Worm (Caenorhabditis elegans) whole organism, late embryonic: ENCODE measurements around the gene trp-1.

Source experiments
- F13H6.1 ChIP-seq: sonication (generic microtip); optimal IDR thresholded peaks from 2 replicates; lab custom pipeline; 2016; ENCODE audit warnings: missing genetic modification characterization, missing compliant biosample characterization
- K09A11.1 ChIP-seq: sonication (generic microtip); optimal IDR thresholded peaks from 2 replicates; lab custom pipeline; 2017; ENCODE audit warnings: antibody characterized with exemption, mild to moderate bottlenecking, missing genetic modification characterization, missing compliant biosample characterization; ENCODE audit not compliant: insufficient read depth
- T23F11.4 ChIP-seq: fragments of 200-800 bp; sonication (Bioruptor generic); optimal IDR thresholded peaks from 2 replicates; lab custom pipeline; 2018; ENCODE audit warnings: mild to moderate bottlenecking, missing genetic modification characterization, missing compliant biosample characterization
- Y22D7AL.16 ChIP-seq: sonication (generic microtip); optimal IDR thresholded peaks from 2 replicates; lab custom pipeline; 2016; ENCODE audit warnings: missing genetic modification characterization, missing compliant biosample characterization
- ahr-1 ChIP-seq: sonication (generic microtip); optimal IDR thresholded peaks from 2 replicates; lab custom pipeline; 2016; ENCODE audit warnings: missing genetic modification characterization, missing compliant biosample characterization
- ceh-19 ChIP-seq: fragments of 200-800 bp; sonication (Bioruptor generic); optimal IDR thresholded peaks from 2 replicates; lab custom pipeline; 2018; ENCODE audit warnings: mild to moderate bottlenecking, missing genetic modification characterization, missing compliant biosample characterization
- ceh-2 ChIP-seq: sonication (generic microtip); optimal IDR thresholded peaks from 2 replicates; lab custom pipeline; 2016; ENCODE audit warnings: missing genotype, missing genetic modification characterization, missing compliant biosample characterization
- ceh-22 ChIP-seq: sonication (generic microtip); optimal IDR thresholded peaks from 2 replicates; lab custom pipeline; 2017; ENCODE audit warnings: missing biosample characterization, missing genetic modification characterization
- ceh-24 ChIP-seq: sonication (generic microtip); optimal IDR thresholded peaks from 2 replicates; lab custom pipeline; 2016; ENCODE audit warnings: mild to moderate bottlenecking, missing genetic modification characterization, missing compliant biosample characterization
- ceh-34 ChIP-seq: sonication (generic microtip); optimal IDR thresholded peaks from 2 replicates; lab custom pipeline; 2016; ENCODE audit warnings: mild to moderate bottlenecking, missing genetic modification characterization, missing compliant biosample characterization
- ceh-6 ChIP-seq: fragments of 200-800 bp; sonication (Bioruptor generic); optimal IDR thresholded peaks from 2 replicates; lab custom pipeline; 2018; ENCODE audit warnings: mild to moderate bottlenecking, missing genetic modification characterization, missing compliant biosample characterization
- ceh-9 ChIP-seq: sonication (generic microtip); optimal IDR thresholded peaks from 2 replicates; lab custom pipeline; 2016; ENCODE audit warnings: mild to moderate bottlenecking, missing genetic modification characterization, inconsistent platforms, missing compliant biosample characterization
- dmd-4 ChIP-seq: sonication (generic microtip); optimal IDR thresholded peaks from 2 replicates; lab custom pipeline; 2016; ENCODE audit warnings: borderline replicate concordance, missing genetic modification characterization, missing compliant biosample characterization
- elt-2 ChIP-seq: sonication (generic microtip); optimal IDR thresholded peaks from 2 replicates; lab custom pipeline; 2016; ENCODE audit warnings: missing genetic modification reagents, missing genetic modification characterization, missing compliant biosample characterization
- elt-4 ChIP-seq: sonication (generic microtip); optimal IDR thresholded peaks from 2 replicates; lab custom pipeline; 2016; ENCODE audit warnings: missing genetic modification characterization, missing compliant biosample characterization
- eyg-1 ChIP-seq: sonication (generic microtip); optimal IDR thresholded peaks from 2 replicates; lab custom pipeline; 2016; ENCODE audit warnings: missing genotype, missing genetic modification characterization, missing compliant biosample characterization
- fkh-10 ChIP-seq: fragments of 150-350 bp; optimal IDR thresholded peaks from 2 replicates; lab custom pipeline; 2014; ENCODE audit warnings: missing biosample characterization, missing genetic modification reagents, missing genetic modification characterization
- gmeb-2 ChIP-seq: sonication (generic microtip); optimal IDR thresholded peaks from 2 replicates; lab custom pipeline; 2016; ENCODE audit warnings: missing genetic modification characterization, inconsistent platforms, missing compliant biosample characterization
- hlh-30 ChIP-seq: sonication (generic microtip); optimal IDR thresholded peaks from 2 replicates; lab custom pipeline; 2017; ENCODE audit warnings: antibody characterized with exemption, missing genetic modification characterization, missing compliant biosample characterization; ENCODE audit not compliant: insufficient read depth
- hlh-6 ChIP-seq: sonication (generic microtip); optimal IDR thresholded peaks from 2 replicates; lab custom pipeline; 2016; ENCODE audit warnings: missing genotype, missing genetic modification characterization, missing compliant biosample characterization
- lim-6 ChIP-seq: sonication (generic microtip); optimal IDR thresholded peaks from 2 replicates; lab custom pipeline; 2016; ENCODE audit warnings: missing genetic modification characterization, missing compliant biosample characterization
- lin-11 ChIP-seq: fragments of 200-800 bp; sonication (Bioruptor generic); optimal IDR thresholded peaks from 2 replicates; lab custom pipeline; 2018; ENCODE audit warnings: mild to moderate bottlenecking, missing genetic modification characterization, missing compliant biosample characterization
- nfya-1 ChIP-seq: sonication (generic microtip); optimal IDR thresholded peaks from 2 replicates; lab custom pipeline; 2017; ENCODE audit warnings: missing genetic modification characterization, mild to moderate bottlenecking, missing compliant biosample characterization, antibody characterized with exemption, moderate library complexity
- npax-4 ChIP-seq: sonication (generic microtip); optimal IDR thresholded peaks from 2 replicates; lab custom pipeline; 2016; ENCODE audit warnings: missing genetic modification characterization, missing compliant biosample characterization
- pax-1 ChIP-seq: fragments of 150-350 bp; optimal IDR thresholded peaks from 2 replicates; lab custom pipeline; 2014; ENCODE audit warnings: missing biosample characterization, missing genetic modification characterization
- pha-2 ChIP-seq: sonication (generic microtip); optimal IDR thresholded peaks from 2 replicates; lab custom pipeline; 2017; ENCODE audit warnings: mild to moderate bottlenecking, missing genetic modification characterization, missing compliant biosample characterization
- pha-4 ChIP-seq: fragments of 150-350 bp; optimal IDR thresholded peaks from 2 replicates; lab custom pipeline; 2018; ENCODE audit warnings: missing biosample characterization, missing genetic modification reagents, missing genetic modification characterization
- ref-2 ChIP-seq: sonication (generic microtip); optimal IDR thresholded peaks from 2 replicates; lab custom pipeline; 2016; ENCODE audit warnings: missing genetic modification characterization, missing compliant biosample characterization
- sdc-2 ChIP-seq: sonication (generic microtip); optimal IDR thresholded peaks from 2 replicates; lab custom pipeline; 2016; ENCODE audit warnings: missing genotype, missing genetic modification characterization, missing compliant biosample characterization
- syd-9 ChIP-seq: sonication (generic microtip); optimal IDR thresholded peaks from 2 replicates; lab custom pipeline; 2016; ENCODE audit warnings: mild to moderate bottlenecking, missing genetic modification characterization, moderate library complexity, missing compliant biosample characterization
- tbx-2 ChIP-seq: sonication (generic microtip); optimal IDR thresholded peaks from 2 replicates; lab custom pipeline; 2016; ENCODE audit warnings: missing genetic modification characterization, missing compliant biosample characterization
- unc-3 ChIP-seq, 2 experiments: fragments of 200-800 bp in 1 of 2; sonication (Bioruptor generic) in 1 of 2; sonication (generic microtip) in 1 of 2; conservative IDR thresholded peaks in 1 of 2; optimal IDR thresholded peaks in 1 of 2; 2 replicates each; pipeline versions ENCODE4 v1.3.6 to Lab custom; 2016 to 2022; ENCODE audit warnings: missing compliant biosample characterization in 2 of 2, missing genetic modification characterization in 2 of 2, missing genetic modification reagents in 1 of 2
- unc-42 ChIP-seq: sonication (generic microtip); optimal IDR thresholded peaks from 2 replicates; lab custom pipeline; 2016; ENCODE audit warnings: missing genotype, missing genetic modification characterization, missing compliant biosample characterization
- unc-55 ChIP-seq: sonication (generic microtip); optimal IDR thresholded peaks from 2 replicates; lab custom pipeline; 2017; ENCODE audit warnings: missing biosample characterization, missing genetic modification reagents, missing genetic modification characterization
- unc-86 ChIP-seq: sonication (generic microtip); optimal IDR thresholded peaks from 2 replicates; lab custom pipeline; 2016; ENCODE audit warnings: missing genetic modification characterization, missing compliant biosample characterization
- zip-5 ChIP-seq: sonication (generic microtip); optimal IDR thresholded peaks from 2 replicates; lab custom pipeline; 2016; ENCODE audit warnings: missing genetic modification characterization, missing compliant biosample characterization
- ztf-16 ChIP-seq: sonication (generic microtip); optimal IDR thresholded peaks from 2 replicates; lab custom pipeline; 2017; ENCODE audit warnings: missing genetic modification characterization, missing compliant biosample characterization

trp-1 gene

ce11 chrIII:8570289-8570688 lies 35.4 kb downstream of the trp-1 start:
- TF ChIP-seq zip-5 (tag; lab: Kevin White, UChicago) (no peak), ceh-22 (tag; lab: Kevin White, UChicago) (no peak), T23F11.4 (GFP tag; lab: Kevin White, UChicago) (no peak), lim-6 (no peak), Y22D7AL.16 (tag; lab: Kevin White, UChicago) (no peak), ztf-16 (tag; lab: Kevin White, UChicago) (no peak), ceh-19 (GFP tag; lab: Kevin White, UChicago) (no peak), hlh-30 (tag; lab: Kevin White, UChicago) (no peak), ahr-1 (tag; lab: Kevin White, UChicago) (no peak), ceh-2 (tag; lab: Kevin White, UChicago) (no peak), unc-86 (tag; lab: Kevin White, UChicago) (no peak), ceh-24 (tag; lab: Kevin White, UChicago) (no peak), gmeb-2 (tag; lab: Kevin White, UChicago) (no peak), K09A11.1 (tag; lab: Kevin White, UChicago) (no peak), pha-4 (tag; lab: Kevin White, UChicago) (no peak), pha-2 (tag; lab: Kevin White, UChicago) (no peak), dmd-4 (tag; lab: Kevin White, UChicago) (no peak), elt-4 (tag; lab: Kevin White, UChicago) (no peak), unc-3 (GFP tag; conservative IDR thresholded peaks at IDR 0.05; lab: Robert Waterston, UW) (no peak), unc-3 (tag; optimal IDR thresholded peaks at IDR 0.05; lab: Kevin White, UChicago) (no peak), ceh-9 (tag; lab: Kevin White, UChicago) (no peak)
- TF ChIP-seq, all 69 proteins: peak for 0

- no peak for TF ChIP-seq ceh-34 (tag; lab: Kevin White, UChicago)
- TF ChIP-seq ceh-19 (GFP tag; lab: Kevin White, UChicago), result no peak
- peak; percentile 65 for TF ChIP-seq unc-42
- peak; percentile 3 for TF ChIP-seq ref-2
- TF ChIP-seq elt-2, result no peak
Observed at ce11 chrIII:8571845-8572244, 36.9 kb downstream of the trp-1 start.

ce11 chrIII:8573301-8573700 lies 38.4 kb downstream of the trp-1 start:
- no peak for TF ChIP-seq lin-11 (tag; lab: Kevin White, UChicago)
- TF ChIP-seq, all 69 proteins: peak for 0

ce11 chrIII:8573869-8574268 lies 38.9 kb downstream of the trp-1 start:
- TF ChIP-seq pha-4 (tag; lab: Kevin White, UChicago) (no peak), eyg-1 (tag; lab: Kevin White, UChicago) (no peak), ceh-6 (GFP tag; lab: Kevin White, UChicago) (no peak), unc-55 (GFP tag; lab: Kevin White, UChicago) (no peak)

ce11 chrIII:8574299-8574698 lies 39.4 kb downstream of the trp-1 start:
- TF ChIP-seq pha-2 (tag; lab: Kevin White, UChicago), result no peak
- peak; percentile 66 for TF ChIP-seq elt-2

- TF ChIP-seq hlh-6 (tag; lab: Kevin White, UChicago) (no peak), F13H6.1 (tag; lab: Kevin White, UChicago) (no peak), tbx-2 (tag; lab: Kevin White, UChicago) (no peak), ceh-22 (tag; lab: Kevin White, UChicago) (no peak), hlh-30 (tag; lab: Kevin White, UChicago) (no peak), K09A11.1 (tag; lab: Kevin White, UChicago) (no peak), sdc-2 (tag; lab: Kevin White, UChicago) (no peak), pax-1 (tag; lab: Kevin White, UChicago) (no peak), npax-4 (tag; lab: Kevin White, UChicago) (no peak), eyg-1 (tag; lab: Kevin White, UChicago) (no peak), ceh-19 (GFP tag; lab: Kevin White, UChicago) (no peak), fkh-10 (GFP tag; lab: Kevin White, UChicago) (no peak), dmd-4 (tag; lab: Kevin White, UChicago) (no peak), lim-6 (no peak), unc-3 (GFP tag; conservative IDR thresholded peaks at IDR 0.05; lab: Robert Waterston, UW) (no peak), unc-3 (tag; optimal IDR thresholded peaks at IDR 0.05; lab: Kevin White, UChicago) (no peak), Y22D7AL.16 (tag; lab: Kevin White, UChicago) (no peak), syd-9 (tag; lab: Kevin White, UChicago) (no peak), nfya-1 (tag; lab: Kevin White, UChicago) (no peak)
Observed at ce11 chrIII:8575359-8576101, 40.6 kb downstream of the trp-1 start.
